Fruit fly (Drosophila melanogaster): ENCODE measurements around the gene hay.

The hay gene

dm6 chr3L:10660744-10661589, 30.1 kb downstream of the hay start, which contains the start of the genes CG32066 and CG8003 (continued):
- TF ChIP-seq CG15269 (tag; optimal IDR thresholded peaks at IDR 0.05) (peak; percentile 64), amos (GFP tag; IDR thresholded peaks at IDR 0.05; ENCODE audit: partially characterized antibody) (peak; percentile 97), CG33213 (GFP tag; optimal IDR thresholded peaks at IDR 0.05) (no peak), Gsc (GFP tag; IDR thresholded peaks at IDR 0.05) (no peak), Kr (GFP tag; optimal IDR thresholded peaks at IDR 0.05) (no peak), HLH4C (GFP tag; IDR thresholded peaks at IDR 0.05; ENCODE audit: partially characterized antibody) (peak; percentile 67; the same call in 2 of the 3 replicates), Sry-β (GFP tag; optimal IDR thresholded peaks at IDR 0.05) (no peak), usp (GFP tag; optimal IDR thresholded peaks at IDR 0.05) (no peak), gfzf (GFP tag; optimal IDR thresholded peaks at IDR 0.05) (peak; percentile 72), CG18476 (GFP tag; optimal IDR thresholded peaks at IDR 0.05) (no peak), Tbp (GFP tag; optimal IDR thresholded peaks at IDR 0.05) (no peak), Mes4 (GFP tag; optimal IDR thresholded peaks at IDR 0.05) (no peak), al (GFP tag; IDR thresholded peaks at IDR 0.05) (no peak), Fer3 (tag; optimal IDR thresholded peaks at IDR 0.05) (peak; percentile 20), danr (GFP tag; IDR thresholded peaks at IDR 0.05) (no peak), pzg (GFP tag; optimal IDR thresholded peaks at IDR 0.05) (peak; percentile 61), YL-1 (GFP tag; optimal IDR thresholded peaks at IDR 0.05) (peak; percentile 12), Oli (tag; optimal IDR thresholded peaks at IDR 0.05) (no peak), NfI (GFP tag; optimal IDR thresholded peaks at IDR 0.05) (peak; percentile 42), CoRest (tag; optimal IDR thresholded peaks at IDR 0.05) (peak; percentile 72), CG10959 (GFP tag; IDR thresholded peaks at IDR 0.05) (no peak), phol (tag; optimal IDR thresholded peaks at IDR 0.05) (peak; percentile 25), CG3065 (GFP tag; optimal IDR thresholded peaks at IDR 0.05) (no peak), CG14860 (GFP tag; IDR thresholded peaks at IDR 0.05; ENCODE audit: partially characterized antibody) (peak; percentile 90), CG31224 (GFP tag; IDR thresholded peaks at IDR 0.05) (no peak), ase (GFP tag; IDR thresholded peaks at IDR 0.05) (peak; percentile 39; the same call in 1 of the 3 replicates), tio (GFP tag; optimal IDR thresholded peaks at IDR 0.05) (no peak), TFAM (GFP tag; optimal IDR thresholded peaks at IDR 0.05) (no peak), CG6272 (GFP tag; IDR thresholded peaks at IDR 0.05) (no peak; the same call in 1 of the 2 replicates), sim (GFP tag; IDR thresholded peaks at IDR 0.05) (no peak), mam (GFP tag; optimal IDR thresholded peaks at IDR 0.05) (peak; percentile 3), CG12236 (GFP tag; optimal IDR thresholded peaks at IDR 0.05) (no peak), B-H2 (GFP tag; optimal IDR thresholded peaks at IDR 0.05) (no peak), wdn (GFP tag; IDR thresholded peaks at IDR 0.05) (no peak), pros (GFP tag; optimal IDR thresholded peaks at IDR 0.05) (no peak), CG12942 (GFP tag; optimal IDR thresholded peaks at IDR 0.05) (peak; percentile 28), H2.0 (GFP tag; IDR thresholded peaks at IDR 0.05) (no peak; the same call in 1 of the 2 replicates), ham (GFP tag; IDR thresholded peaks at IDR 0.05) (no peak), fd96Cb (tag; optimal IDR thresholded peaks at IDR 0.05) (no peak), Xrp1 (GFP tag; IDR thresholded peaks at IDR 0.05) (no peak), CG12769 (tag; optimal IDR thresholded peaks at IDR 0.05) (peak; percentile 8), oc (tag; optimal IDR thresholded peaks at IDR 0.05) (peak; percentile 56), grn (GFP tag; optimal IDR thresholded peaks at IDR 0.05) (peak; percentile 53), CG13123 (GFP tag; optimal IDR thresholded peaks at IDR 0.05) (no peak), ftz-f1 (GFP tag; optimal IDR thresholded peaks at IDR 0.05) (no peak), CG10267 (tag; optimal IDR thresholded peaks at IDR 0.05) (peak; percentile 87), cg (GFP tag; optimal IDR thresholded peaks at IDR 0.05) (peak; percentile 34), Myb (GFP tag; optimal IDR thresholded peaks at IDR 0.05) (no peak), CG4707 (GFP tag; optimal IDR thresholded peaks at IDR 0.05) (peak; percentile 53)
